Worm (Caenorhabditis elegans): ENCODE data around the gene T14B4.20.

The T14B4.20 gene

DNA sequence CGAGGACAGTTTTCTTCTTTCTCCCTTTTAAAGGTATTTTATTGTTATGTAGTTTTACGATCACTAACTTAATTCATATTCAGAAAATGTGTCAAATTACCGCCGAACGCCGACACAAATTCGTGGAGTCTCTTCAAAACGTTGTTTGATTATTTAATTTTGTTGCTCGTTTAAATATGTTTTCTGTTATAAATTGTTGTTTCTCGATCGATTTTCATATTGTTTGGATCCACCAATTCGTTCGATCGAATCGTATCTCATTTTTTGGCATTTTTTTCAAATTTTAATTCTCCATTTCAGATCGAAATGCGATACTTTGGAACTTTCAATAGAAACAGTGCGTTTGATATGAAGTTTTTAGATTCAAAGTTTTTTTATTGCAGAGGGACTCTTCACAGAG, 25.9 kb downstream of the T14B4.20 start, which contains the start of gene F41G3.6:
Gene F41G3.6, plus strand, starts transcription at position 301 of the 400 bp plus-strand sequence.
- TF ChIP-seq unc-62 (GFP tag; optimal IDR thresholded peaks at IDR 0.05) = no peak

DNA sequence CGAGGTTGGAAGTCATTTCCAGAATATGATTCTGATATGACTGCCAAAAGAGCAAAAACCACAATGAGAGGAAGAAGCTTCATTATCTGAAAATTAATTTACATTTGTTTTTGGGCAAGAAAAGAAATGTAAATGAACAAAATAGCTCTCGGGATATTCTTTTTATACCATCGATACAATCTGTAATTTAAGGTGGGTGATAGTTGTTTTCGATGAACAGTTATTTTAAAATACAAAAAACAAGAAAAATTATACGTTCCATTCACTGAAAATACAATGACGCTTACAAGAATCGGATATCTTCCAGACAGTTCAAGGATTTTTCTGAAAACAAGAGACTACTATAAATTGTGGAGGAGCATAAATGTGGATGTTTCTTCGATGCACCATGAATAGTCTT, 27.9 kb downstream of the T14B4.20 start, which contains the start of gene ins-15:
Gene ins-15, minus strand, starts transcription at position 101 of the 400 bp plus-strand sequence.
- TF ChIP-seq unc-62 (GFP tag; optimal IDR thresholded peaks at IDR 0.05) = no peak

DNA sequence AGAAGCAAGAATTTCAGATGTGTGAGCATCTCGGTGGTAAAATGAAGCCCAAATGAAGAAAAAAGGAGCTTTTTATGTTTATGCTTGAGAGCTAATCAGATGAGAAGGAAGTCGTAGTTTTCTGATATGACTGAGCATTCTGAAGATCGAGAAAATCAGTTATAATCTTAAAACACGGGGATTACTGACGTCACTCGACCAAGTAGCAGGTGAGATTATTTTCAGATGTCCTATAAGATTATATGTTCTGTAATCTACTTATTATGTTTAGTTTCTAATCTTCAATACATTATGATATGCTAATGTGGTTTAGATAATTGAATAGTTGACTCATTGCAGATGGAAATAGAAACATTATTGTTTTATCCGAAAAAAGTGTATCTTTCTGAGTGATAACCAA, 29.1 kb downstream of the T14B4.20 start, which contains the start of gene ins-14:
Gene ins-14, minus strand, starts transcription at position 32 of the 400 bp plus-strand sequence.
- TF ChIP-seq unc-62 (GFP tag; optimal IDR thresholded peaks at IDR 0.05) = no peak

DNA sequence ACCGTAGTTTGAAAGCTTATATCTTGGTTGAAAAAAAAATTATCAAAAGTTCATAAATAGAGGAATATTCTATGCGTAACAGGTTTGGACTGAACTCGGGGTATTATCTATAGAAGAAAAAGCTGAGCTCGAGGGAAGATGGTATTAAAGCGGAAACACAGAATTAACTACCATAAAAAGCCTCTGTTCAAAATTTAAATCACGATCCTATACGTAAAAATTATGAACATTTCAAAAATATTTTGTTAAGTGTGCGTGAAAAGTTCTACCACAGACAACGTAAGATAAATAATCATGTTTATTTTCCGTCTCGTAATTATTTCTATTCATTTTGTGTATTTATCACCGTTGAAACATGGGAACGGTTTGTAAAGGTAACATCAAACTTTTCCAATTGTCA, 29.7 kb downstream of the T14B4.20 start, which contains the start of gene F41G3.5:
Gene F41G3.5, plus strand, starts transcription at position 301 of the 400 bp plus-strand sequence.
- TF ChIP-seq unc-62 (GFP tag; optimal IDR thresholded peaks at IDR 0.05) = no peak

DNA sequence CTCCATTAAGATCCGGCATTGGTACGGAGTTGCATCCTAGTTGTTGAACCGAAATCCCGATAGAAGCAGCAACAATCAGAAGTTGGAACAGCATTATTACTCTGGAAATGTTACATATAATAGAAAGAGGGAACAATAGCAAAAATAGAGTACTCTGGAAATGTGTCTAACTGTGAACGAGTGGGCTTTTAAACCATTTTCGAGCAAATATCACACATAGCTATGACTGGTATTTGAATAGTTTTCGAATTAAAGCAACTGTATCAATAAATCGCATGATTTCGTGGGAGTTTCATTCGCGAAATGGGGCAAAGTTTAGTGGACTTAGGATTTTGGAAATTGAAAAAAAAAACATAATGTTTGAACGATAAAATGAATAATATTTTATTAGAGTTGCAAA, 32.7 kb downstream of the T14B4.20 start, which contains the start of gene F41G3.10:
Gene F41G3.10, minus strand, starts transcription at position 101 of the 400 bp plus-strand sequence.
- TF ChIP-seq unc-62 (GFP tag; optimal IDR thresholded peaks at IDR 0.05) = no peak

DNA sequence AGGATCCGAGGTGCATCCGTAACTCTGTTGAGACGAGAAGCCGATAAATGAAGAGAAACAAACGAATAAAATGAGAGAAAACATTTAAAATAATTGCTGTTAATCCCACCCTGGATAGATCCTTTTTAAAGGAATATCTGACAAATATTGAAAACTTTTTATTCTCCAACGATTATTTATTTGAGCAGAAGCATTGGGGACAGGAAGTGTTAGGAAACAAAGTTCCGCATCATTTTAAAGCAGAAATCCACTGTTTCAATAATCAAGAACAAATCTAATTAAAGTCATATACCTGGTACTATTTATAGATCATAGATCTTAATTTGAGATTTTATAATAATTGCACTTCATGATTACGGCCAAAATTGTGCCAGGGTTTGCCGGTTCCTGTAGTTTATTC, 34.2 kb downstream of the T14B4.20 start, which contains the start of gene F41G3.20:
Gene F41G3.20, minus strand, starts transcription at position 101 of the 400 bp plus-strand sequence.
- no peak for TF ChIP-seq unc-62 (GFP tag; optimal IDR thresholded peaks at IDR 0.05)

DNA sequence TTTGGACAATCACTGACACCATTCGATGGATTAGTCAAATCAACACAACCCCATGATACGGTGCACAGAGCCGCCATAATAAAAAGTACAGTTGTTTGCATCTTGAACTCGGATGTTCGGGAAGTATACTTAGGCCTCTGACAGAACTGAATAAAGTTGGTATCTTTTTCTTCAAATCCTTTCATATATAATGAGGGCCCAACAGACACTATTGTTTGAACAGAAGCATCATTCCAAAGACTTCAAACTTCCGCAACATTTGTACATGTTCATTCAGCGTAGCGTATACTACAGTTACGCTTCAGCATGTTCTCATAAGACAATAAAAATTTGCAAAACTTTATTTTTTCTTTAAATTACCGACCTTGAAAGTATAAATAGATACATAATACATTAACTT, 35.3 kb downstream of the T14B4.20 start, which contains the start of gene F41G3.19:
Gene F41G3.19, minus strand, starts transcription at position 101 of the 400 bp plus-strand sequence.
- no peak for TF ChIP-seq unc-62 (GFP tag; optimal IDR thresholded peaks at IDR 0.05)

DNA sequence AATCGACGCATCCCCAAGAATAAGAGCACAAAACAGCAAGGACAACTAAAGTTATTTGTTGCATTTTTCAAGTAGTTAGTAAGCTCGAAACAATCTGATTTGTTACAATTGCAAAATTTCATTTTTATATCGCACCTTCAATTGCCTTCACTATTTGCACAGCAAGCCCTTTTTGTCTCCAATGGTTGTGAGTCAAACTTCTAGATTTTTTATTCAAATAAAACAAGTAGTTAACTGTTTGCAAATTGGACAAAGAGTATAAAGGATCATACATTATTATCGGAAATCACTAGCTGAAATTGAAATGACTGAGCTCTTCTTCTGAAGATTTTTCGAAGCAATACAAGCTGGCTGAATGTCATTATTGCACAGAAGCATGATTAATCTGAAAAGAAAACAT, 36.1 kb downstream of the T14B4.20 start, which contains the start of gene F41G3.21:
Gene F41G3.21, minus strand, starts transcription at position 101 of the 400 bp plus-strand sequence.
- TF ChIP-seq unc-62 (GFP tag; optimal IDR thresholded peaks at IDR 0.05) = no peak

DNA sequence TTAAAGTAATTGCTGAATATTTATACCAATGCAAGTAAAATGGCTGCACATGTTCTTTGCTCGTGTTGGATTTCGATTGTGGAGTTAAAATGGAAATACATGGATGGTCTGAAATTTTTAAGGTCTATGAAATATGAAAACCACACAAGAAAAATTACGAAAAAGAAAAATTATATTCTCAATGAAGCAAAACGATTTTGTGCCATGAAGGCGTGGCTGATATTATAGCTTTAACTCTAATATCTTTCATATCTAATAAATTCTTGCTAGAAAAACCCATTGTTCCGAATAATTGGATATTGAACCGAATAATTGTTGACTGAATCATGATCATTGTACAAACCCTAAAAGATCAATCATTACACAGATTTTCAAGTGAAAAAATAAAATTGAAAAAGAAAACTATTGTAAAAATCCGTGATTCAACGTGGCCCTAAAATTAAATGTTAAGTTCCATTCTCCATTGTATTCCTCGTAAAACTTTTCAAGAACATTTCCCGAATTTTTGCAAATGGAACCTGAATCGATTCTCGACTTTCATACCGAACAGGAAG, 38.0 kb downstream of the T14B4.20 start, which contains the start of the genes srx-95 and fis-1:
Gene srx-95, minus strand, starts transcription at position 101 of the 554 bp plus-strand sequence.
Gene fis-1, plus strand, starts transcription at position 504 of the 554 bp plus-strand sequence.
- TF ChIP-seq unc-62 (GFP tag; optimal IDR thresholded peaks at IDR 0.05) = no peak

DNA sequence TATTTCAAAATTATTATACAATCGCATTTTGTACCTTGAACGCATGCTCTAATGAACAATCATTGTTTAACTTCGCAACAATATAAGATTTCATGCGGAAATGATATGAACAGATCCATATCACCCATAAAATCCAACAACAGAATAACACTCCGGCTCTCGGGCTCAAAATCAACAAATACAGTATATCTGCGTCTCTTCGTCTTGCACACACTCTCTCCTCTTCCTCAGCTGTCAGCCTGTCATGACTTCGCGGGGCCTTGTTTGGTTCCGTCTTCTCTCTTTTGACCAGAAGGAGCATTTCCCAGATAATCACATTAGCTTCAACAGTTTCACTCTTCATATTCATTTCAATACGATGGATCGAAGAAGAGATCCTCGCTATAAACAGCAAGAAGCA, 39.5 kb downstream of the T14B4.20 start, which contains the start of gene F41G3.3:
Gene F41G3.3, plus strand, starts transcription at position 301 of the 400 bp plus-strand sequence.
- no peak for TF ChIP-seq unc-62 (GFP tag; optimal IDR thresholded peaks at IDR 0.05)

DNA sequence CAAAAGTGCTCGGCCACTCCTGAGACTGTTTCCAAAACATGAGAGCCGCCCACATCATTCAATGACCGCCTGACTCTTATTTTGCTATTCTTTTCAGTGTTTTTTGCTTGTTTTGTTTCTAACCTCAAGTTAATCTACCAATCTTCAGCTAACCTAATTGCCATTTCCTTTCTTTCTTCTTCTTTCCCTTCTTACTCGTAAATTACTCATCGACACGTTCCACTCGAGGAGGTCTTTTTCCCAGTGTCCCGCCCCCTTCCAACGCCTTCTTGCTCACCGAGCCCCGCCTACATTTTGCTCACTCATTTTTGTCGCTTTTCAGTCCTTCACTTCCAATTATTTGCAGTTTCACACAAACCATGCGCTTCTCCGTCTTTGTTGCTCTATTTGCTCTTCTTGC, 48.0 kb downstream of the T14B4.20 start, which contains the start of gene nlp-50:
Gene nlp-50, plus strand, starts transcription at position 301 of the 400 bp plus-strand sequence.
- no peak for TF ChIP-seq unc-62 (GFP tag; optimal IDR thresholded peaks at IDR 0.05)

Data from whole organism, dauer.